Fruit fly (Drosophila melanogaster) whole organism, embryonic: ENCODE data around the gene Bub1.
A peak's percentile ranks its signal among the peaks of the same experiment; 100 is the strongest.

Experiments
- Blimp-1 ChIP-seq: fragments of 200-800 bp; sonication (Bioruptor generic); optimal IDR thresholded peaks from 3 replicates; lab custom pipeline; 2018; ENCODE audit warnings: missing biosample characterization, missing genetic modification characterization, mild to moderate bottlenecking, moderate library complexity, missing genetic modification reagents
- CG10321 ChIP-seq: fragments of 200-800 bp; sonication (Bioruptor generic); IDR thresholded peaks from 2 replicates; pipeline ENCODE4 v1.3.6; 2022; ENCODE audit warnings: missing biosample characterization, missing genetic modification characterization
- CG10959 ChIP-seq: fragments of 200-800 bp; sonication (Bioruptor generic); IDR thresholded peaks from 2 replicates; pipeline ENCODE4 v1.3.6; 2022; ENCODE audit warnings: missing biosample characterization, missing genetic modification characterization
- CG12744 ChIP-seq: fragments of 200-800 bp; sonication (Bioruptor generic); optimal IDR thresholded peaks from 2 replicates; lab custom pipeline; 2016; ENCODE audit warnings: missing biosample characterization, missing genetic modification characterization
- CG13296 ChIP-seq: fragments of 200-800 bp; sonication (Bioruptor generic); optimal IDR thresholded peaks from 3 replicates; lab custom pipeline; 2018; ENCODE audit warnings: missing biosample characterization, mild to moderate bottlenecking, missing genetic modification characterization
- CG14860 ChIP-seq: fragments of 200-800 bp; sonication (Bioruptor generic); IDR thresholded peaks from 3 replicates; pipeline ENCODE4 v1.3.6; 2022; ENCODE audit warnings: missing biosample characterization, missing genetic modification characterization; ENCODE audit not compliant: partially characterized antibody
- CG15514 ChIP-seq: fragments of 200-800 bp; sonication (Bioruptor generic); optimal IDR thresholded peaks from 3 replicates; lab custom pipeline; 2017; ENCODE audit warnings: missing biosample characterization, missing genetic modification characterization, mild to moderate bottlenecking, moderate library complexity, missing genetic modification reagents
- CG18262 ChIP-seq: fragments of 200-800 bp; optimal IDR thresholded peaks from 3 replicates; lab custom pipeline; 2019; ENCODE audit warnings: missing biosample characterization, mild to moderate bottlenecking, missing genetic modification characterization, moderate library complexity
- CG18599 ChIP-seq: fragments of 200-800 bp; sonication (Bioruptor generic); optimal IDR thresholded peaks from 3 replicates; lab custom pipeline; 2017; ENCODE audit warnings: missing biosample characterization, missing genetic modification characterization, mild to moderate bottlenecking, moderate library complexity, missing genetic modification reagents
- CG30020 ChIP-seq: fragments of 200-800 bp; optimal IDR thresholded peaks from 2 replicates; lab custom pipeline; 2019; ENCODE audit warnings: missing biosample characterization, mild to moderate bottlenecking, missing genetic modification characterization, moderate library complexity
- CG30403 ChIP-seq: fragments of 200-800 bp; sonication (Bioruptor generic); optimal IDR thresholded peaks from 3 replicates; lab custom pipeline; 2016; ENCODE audit warnings: missing biosample characterization, missing genetic modification characterization
- CG31224 ChIP-seq: fragments of 200-800 bp; sonication (Bioruptor generic); IDR thresholded peaks from 2 replicates; pipeline ENCODE4 v1.3.6; 2022; ENCODE audit warnings: missing biosample characterization, missing genetic modification characterization
- CG3163 ChIP-seq: fragments of 200-800 bp; sonication (Bioruptor generic); optimal IDR thresholded peaks from 3 replicates; lab custom pipeline; 2016; ENCODE audit warnings: missing biosample characterization, missing genetic modification characterization
- CG32532 ChIP-seq: fragments of 200-800 bp; sonication (Bioruptor generic); IDR thresholded peaks from 2 replicates; pipeline ENCODE4 v1.3.6; 2022; ENCODE audit warnings: missing biosample characterization, missing genetic modification characterization
- CG6683 ChIP-seq: fragments of 200-800 bp; sonication (Bioruptor generic); optimal IDR thresholded peaks from 2 replicates; lab custom pipeline; 2017; ENCODE audit warnings: missing biosample characterization, mild to moderate bottlenecking, missing genetic modification characterization, missing genetic modification reagents
- CG9876 ChIP-seq: fragments of 200-800 bp; sonication (Bioruptor generic); optimal IDR thresholded peaks from 2 replicates; lab custom pipeline; 2016; ENCODE audit warnings: missing biosample characterization, missing genetic modification characterization
- CHES-1-like ChIP-seq: fragments of 200-800 bp; sonication (Bioruptor generic); optimal IDR thresholded peaks from 2 replicates; lab custom pipeline; 2016; ENCODE audit warnings: missing biosample characterization, missing genetic modification characterization
- Drgx ChIP-seq: fragments of 200-800 bp; sonication (Bioruptor generic); IDR thresholded peaks from 2 replicates; pipeline ENCODE4 v1.3.6; 2022; ENCODE audit warnings: missing biosample characterization, missing genetic modification characterization
- Hand ChIP-seq: fragments of 200-800 bp; sonication (Bioruptor generic); optimal IDR thresholded peaks from 2 replicates; lab custom pipeline; 2017; ENCODE audit warnings: mild to moderate bottlenecking, missing biosample characterization, missing genetic modification reagents, missing genetic modification characterization
- Hr39 ChIP-seq: fragments of >200 bp; optimal IDR thresholded peaks from 2 replicates; lab custom pipeline; 2017
- Hr78 ChIP-seq, 2 experiments: fragments of 200-800 bp in 1 of 2; fragments of >200 bp in 1 of 2; sonication (Bioruptor generic) in 1 of 2; optimal IDR thresholded peaks; 2 replicates each; lab custom pipeline; 2017 to 2019; ENCODE audit warnings: missing biosample characterization in 2 of 2, missing genetic modification characterization in 2 of 2, mild to moderate bottlenecking in 1 of 2, moderate library complexity in 1 of 2
- Myb ChIP-seq: fragments of 200-800 bp; sonication (Bioruptor generic); optimal IDR thresholded peaks from 2 replicates; lab custom pipeline; 2016; ENCODE audit warnings: missing biosample characterization, missing genetic modification characterization
- NK7.1 ChIP-seq: fragments of 200-800 bp; sonication (Bioruptor generic); optimal IDR thresholded peaks from 3 replicates; lab custom pipeline; 2016; ENCODE audit warnings: missing biosample characterization, missing genetic modification characterization
- PHDP ChIP-seq: fragments of 200-800 bp; sonication (Bioruptor generic); optimal IDR thresholded peaks from 3 replicates; lab custom pipeline; 2018; ENCODE audit warnings: missing biosample characterization, mild to moderate bottlenecking, missing genetic modification characterization, moderate library complexity
- Ptx1 ChIP-seq: fragments of 200-800 bp; sonication (Bioruptor generic); IDR thresholded peaks from 2 replicates; pipeline ENCODE4 v1.3.6; 2022; ENCODE audit warnings: missing biosample characterization, missing genetic modification characterization
- Ravus ChIP-seq: fragments of 200-800 bp; sonication (Bioruptor generic); IDR thresholded peaks from 2 replicates; pipeline ENCODE4 v1.3.6; 2022; ENCODE audit warnings: missing biosample characterization, missing genetic modification characterization
- Taf1 ChIP-seq: fragments of 200-800 bp; sonication (Bioruptor generic); IDR thresholded peaks from 2 replicates; pipeline ENCODE4 v1.3.6; 2022; ENCODE audit warnings: missing biosample characterization, missing genetic modification characterization
- ase ChIP-seq: fragments of 200-800 bp; sonication (Bioruptor generic); IDR thresholded peaks from 3 replicates; pipeline ENCODE4 v1.3.6; 2022; ENCODE audit warnings: missing biosample characterization, missing genetic modification characterization
- bowl ChIP-seq: fragments of 200-800 bp; sonication (Bioruptor generic); IDR thresholded peaks from 2 replicates; pipeline ENCODE4 v1.3.6; 2022; ENCODE audit warnings: missing biosample characterization, missing genetic modification characterization
- btn ChIP-seq: fragments of 200-800 bp; sonication (Bioruptor generic); optimal IDR thresholded peaks from 2 replicates; lab custom pipeline; 2016; ENCODE audit warnings: missing biosample characterization, missing genetic modification characterization
- corto ChIP-seq: fragments of 200-800 bp; sonication (Bioruptor generic); optimal IDR thresholded peaks from 2 replicates; lab custom pipeline; 2016; ENCODE audit warnings: missing biosample characterization, mild to moderate bottlenecking, missing genetic modification characterization, moderate library complexity
- fd64A ChIP-seq: fragments of 200-800 bp; sonication (Bioruptor generic); optimal IDR thresholded peaks from 3 replicates; lab custom pipeline; 2018; ENCODE audit warnings: missing biosample characterization, mild to moderate bottlenecking, missing genetic modification characterization
- gcm ChIP-seq: fragments of 200-800 bp; sonication (Bioruptor generic); optimal IDR thresholded peaks from 2 replicates; lab custom pipeline; 2019; ENCODE audit warnings: missing biosample characterization, mild to moderate bottlenecking, missing genetic modification characterization, moderate library complexity
- hkb ChIP-seq, 2 experiments: fragments of 200-800 bp in 1 of 2; fragments of >200 bp in 1 of 2; sonication (Bioruptor generic) in 1 of 2; IDR thresholded peaks in 1 of 2; optimal IDR thresholded peaks in 1 of 2; 2 replicates each; pipeline versions ENCODE4 v1.3.6 to Lab custom; 2017 to 2022; ENCODE audit warnings: missing biosample characterization in 1 of 2, missing genetic modification characterization in 1 of 2
- kah ChIP-seq: fragments of 200-800 bp; sonication (Bioruptor generic); optimal IDR thresholded peaks from 2 replicates; lab custom pipeline; 2018; ENCODE audit warnings: missing biosample characterization, mild to moderate bottlenecking, missing genetic modification characterization
- ken ChIP-seq: fragments of 200-800 bp; sonication (Bioruptor generic); IDR thresholded peaks from 3 replicates; pipeline ENCODE4 v1.3.6; 2022; ENCODE audit warnings: missing biosample characterization, missing genetic modification characterization
- lbe ChIP-seq: fragments of 200-800 bp; sonication (Bioruptor generic); optimal IDR thresholded peaks from 2 replicates; lab custom pipeline; 2016; ENCODE audit warnings: missing biosample characterization, mild to moderate bottlenecking, missing genetic modification characterization
- mld ChIP-seq: fragments of 200-800 bp; sonication (Bioruptor generic); IDR thresholded peaks from 3 replicates; pipeline ENCODE4 v1.3.6; 2022; ENCODE audit warnings: missing biosample characterization, missing genetic modification characterization; ENCODE audit not compliant: partially characterized antibody
- nerfin-1 ChIP-seq: fragments of 200-800 bp; sonication (Bioruptor generic); optimal IDR thresholded peaks from 3 replicates; lab custom pipeline; 2019; ENCODE audit warnings: missing biosample characterization, mild to moderate bottlenecking, missing genetic modification characterization, moderate library complexity
- nom ChIP-seq: fragments of 200-800 bp; sonication (Bioruptor generic); optimal IDR thresholded peaks from 2 replicates; lab custom pipeline; 2017; ENCODE audit warnings: missing biosample characterization, missing genetic modification characterization, mild to moderate bottlenecking, moderate library complexity, missing genetic modification reagents
- pita ChIP-seq: fragments of 200-800 bp; sonication (Bioruptor generic); optimal IDR thresholded peaks from 2 replicates; lab custom pipeline; 2017; ENCODE audit warnings: missing biosample characterization, mild to moderate bottlenecking, missing genetic modification characterization
- prd ChIP-seq, 3 experiments: fragments of >200 bp in 2 of 3; fragments of 200-800 bp in 1 of 3; sonication (Bioruptor generic) in 1 of 3; optimal IDR thresholded peaks in 2 of 3; IDR thresholded peaks in 1 of 3; 2 replicates in 2 of 3; 3 replicates in 1 of 3; pipeline versions ENCODE4 v1.3.6 to Lab custom; 2017 to 2022; ENCODE audit warnings: missing biosample characterization in 1 of 3, missing genetic modification characterization in 1 of 3
- sd ChIP-seq: fragments of 200-800 bp; sonication (Bioruptor generic); optimal IDR thresholded peaks from 3 replicates; lab custom pipeline; 2018; ENCODE audit warnings: missing biosample characterization, mild to moderate bottlenecking, missing genetic modification characterization, moderate library complexity
- ssp ChIP-seq: fragments of 200-800 bp; sonication (Bioruptor generic); IDR thresholded peaks from 2 replicates; pipeline ENCODE4 v1.3.6; 2022; ENCODE audit warnings: missing biosample characterization, missing genetic modification characterization
- trh ChIP-seq: fragments of 200-800 bp; sonication (Bioruptor generic); optimal IDR thresholded peaks from 2 replicates; lab custom pipeline; 2016; ENCODE audit warnings: missing biosample characterization, missing genetic modification characterization
- vfl ChIP-seq: fragments of 200-800 bp; sonication (Bioruptor generic); optimal IDR thresholded peaks from 2 replicates; lab custom pipeline; 2016; ENCODE audit warnings: missing biosample characterization, missing genetic modification characterization
- yki ChIP-seq: fragments of >200 bp; optimal IDR thresholded peaks from 3 replicates; lab custom pipeline; 2018
- zf30C ChIP-seq: fragments of 200-800 bp; sonication (Bioruptor generic); optimal IDR thresholded peaks from 3 replicates; lab custom pipeline; 2018; ENCODE audit warnings: missing biosample characterization, mild to moderate bottlenecking, missing genetic modification characterization

Gene Bub1

dm6 chr2L:5248582-5248981 lies 30.1 kb upstream of the Bub1 start (continued):
- TF ChIP-seq CG30020 (tag; lab: Kevin White, UChicago): no peak
- TF ChIP-seq Ravus (GFP tag; lab: Robert Waterston, UW): no peak
- TF ChIP-seq sd: peak; percentile 40

dm6 chr2L:5249766-5250165 lies 28.9 kb upstream of the Bub1 start:
- 0 out of 2 replicates have a peak, but pooled peaks have one; percentile 12 for TF ChIP-seq CG31224 (GFP tag; lab: Robert Waterston, UW)
- no peak for TF ChIP-seq mld (GFP tag; lab: Robert Waterston, UW)
- no peak for TF ChIP-seq CG3163 (GFP tag; lab: Kevin White, UChicago)
- TF ChIP-seq NK7.1 (GFP tag; lab: Kevin White, UChicago): no peak
- no peak for TF ChIP-seq Hr78 (GFP tag; optimal IDR thresholded peaks at IDR 0.05; lab: Kevin White, UChicago)
- no peak for TF ChIP-seq nerfin-1 (tag; lab: Kevin White, UChicago)
- TF ChIP-seq Hand (GFP tag; lab: Kevin White, UChicago): no peak
- TF ChIP-seq CG15514: no peak
- TF ChIP-seq Blimp-1: no peak
- no peak for TF ChIP-seq yki (lab: Kevin White, UChicago)
- no peak for TF ChIP-seq Hr39 (lab: Kevin White, UChicago)
- TF ChIP-seq nom (GFP tag; lab: Kevin White, UChicago): peak; percentile 27
- TF ChIP-seq CG10959: no peak
- TF ChIP-seq fd64A: no peak
- no peak for TF ChIP-seq CG6683 (GFP tag; lab: Kevin White, UChicago)
- no peak for TF ChIP-seq hkb (optimal IDR thresholded peaks at IDR 0.05; lab: Kevin White, UChicago)
- no peak for TF ChIP-seq hkb (GFP tag; IDR thresholded peaks at IDR 0.05; lab: Robert Waterston, UW)
- 0 out of 2 replicates have a peak, but pooled peaks have one; percentile 23 for TF ChIP-seq CG32532 (GFP tag; lab: Robert Waterston, UW)
- TF ChIP-seq PHDP (tag; lab: Kevin White, UChicago): no peak
- peak; percentile 49 for TF ChIP-seq corto (GFP tag; lab: Kevin White, UChicago)
- TF ChIP-seq CG9876 (GFP tag; lab: Kevin White, UChicago): no peak
- TF ChIP-seq CG30403 (GFP tag; lab: Kevin White, UChicago): no peak
- TF ChIP-seq ken: no peak
- TF ChIP-seq bowl (GFP tag; lab: Robert Waterston, UW): no peak
- TF ChIP-seq lbe (GFP tag; lab: Kevin White, UChicago): peak; percentile 75
- TF ChIP-seq sd: no peak
- TF ChIP-seq gcm: no peak
- TF ChIP-seq Drgx (GFP tag; lab: Robert Waterston, UW): peak; percentile 36; the same call in 1 of the 2 replicates
- no peak for TF ChIP-seq CG18262 (tag; lab: Kevin White, UChicago)
- TF ChIP-seq Myb: no peak
- no peak for TF ChIP-seq CG10321 (GFP tag; lab: Robert Waterston, UW)
- TF ChIP-seq vfl (GFP tag; lab: Kevin White, UChicago): no peak
- peak; percentile 42 for TF ChIP-seq zf30C
- no peak for TF ChIP-seq ase
- TF ChIP-seq CG18599: no peak
- TF ChIP-seq Taf1 (GFP tag; lab: Robert Waterston, UW): no peak
- TF ChIP-seq Ptx1 (GFP tag; lab: Robert Waterston, UW): no peak
- TF ChIP-seq CHES-1-like: no peak
- TF ChIP-seq CG12744 (GFP tag; lab: Kevin White, UChicago): no peak
- no peak for TF ChIP-seq trh
- no peak for TF ChIP-seq prd (optimal IDR thresholded peaks at IDR 0.05; lab: Kevin White, UChicago)
- 0 out of 3 replicates have a peak, but pooled peaks have one; percentile 11 for TF ChIP-seq prd (GFP tag; IDR thresholded peaks at IDR 0.05; lab: Robert Waterston, UW)
- TF ChIP-seq pita (GFP tag; lab: Kevin White, UChicago): no peak
- TF ChIP-seq kah (GFP tag; lab: Kevin White, UChicago): no peak
- no peak for TF ChIP-seq CG13296 (GFP tag; lab: Kevin White, UChicago)
- no peak for TF ChIP-seq btn
- TF ChIP-seq CG14860: no peak
- TF ChIP-seq ssp (GFP tag; lab: Robert Waterston, UW): no peak
